Worm (Caenorhabditis elegans) whole organism, midembryonic: ENCODE results near the gene msrp-3.

Source experiments
- cog-1 ChIP-seq: sonication (generic microtip); optimal IDR thresholded peaks from 2 replicates; lab custom pipeline; 2016; ENCODE audit warnings: missing genetic modification characterization, missing compliant biosample characterization
- med-1 ChIP-seq: sonication (generic microtip); optimal IDR thresholded peaks from 2 replicates; lab custom pipeline; 2017; ENCODE audit warnings: missing genetic modification characterization, mild to moderate bottlenecking, missing compliant biosample characterization, antibody characterized with exemption, missing genetic modification reagents; ENCODE audit not compliant: insufficient read depth
- ztf-29 ChIP-seq: fragments of 200-800 bp; sonication (Bioruptor generic); IDR thresholded peaks from 2 replicates; pipeline ENCODE4 v1.3.6; 2022; ENCODE audit warnings: missing genetic modification reagents, missing genetic modification characterization, missing compliant biosample characterization

ce11 chrII:796916-797315, 17.7 kb downstream of the msrp-3 start:
- TF ChIP-seq cog-1 (tag; lab: Kevin White, UChicago) (no peak), ztf-29 (GFP tag; lab: Robert Waterston, UW) (no peak), med-1 (GFP tag; lab: Kevin White, UChicago) (no peak)
